Worm (Caenorhabditis elegans) whole organism, L1 larva: ENCODE measurements around the gene K12B6.9.

ENCODE experiments used
- ama-1 ChIP-seq: fragments of 150-350 bp; optimal IDR thresholded peaks from 2 replicates; lab custom pipeline; 2014
- nhr-11 ChIP-seq: fragments of 150-350 bp; optimal IDR thresholded peaks from 2 replicates; lab custom pipeline; 2014; ENCODE audit warnings: missing biosample characterization, missing genetic modification characterization
- nhr-90 ChIP-seq: sonication (generic microtip); optimal IDR thresholded peaks from 2 replicates; lab custom pipeline; 2016; ENCODE audit warnings: mild to moderate bottlenecking, missing genetic modification characterization, missing compliant biosample characterization; ENCODE audit not compliant: poor library complexity
- sptf-1 ChIP-seq: fragments of 150-350 bp; optimal IDR thresholded peaks from 2 replicates; lab custom pipeline; 2014; ENCODE audit warnings: missing biosample characterization, missing genetic modification characterization
- ztf-11 ChIP-seq, 2 experiments: sonication (generic microtip); optimal IDR thresholded peaks; 2 replicates each; lab custom pipeline; 2016 to 2017; ENCODE audit warnings: missing genetic modification characterization in 2 of 2, missing biosample characterization in 1 of 2, missing compliant biosample characterization in 1 of 2

ce11 chrV:6336108-6336507 is 43.6 kb upstream of the K12B6.9 start, which contains the start of gene T28C12.6:
- TF ChIP-seq nhr-90 (tag; lab: Kevin White, UChicago) (no peak), ztf-11 (tag; optimal IDR thresholded peaks at IDR 0.05; lab: Kevin White, UChicago) (no peak), sptf-1 (no peak), ama-1 (no peak), nhr-11 (tag; lab: Kevin White, UChicago) (no peak)
